Worm (Caenorhabditis elegans): ENCODE data around the gene fbxc-33.

The fbxc-33 gene

DNA sequence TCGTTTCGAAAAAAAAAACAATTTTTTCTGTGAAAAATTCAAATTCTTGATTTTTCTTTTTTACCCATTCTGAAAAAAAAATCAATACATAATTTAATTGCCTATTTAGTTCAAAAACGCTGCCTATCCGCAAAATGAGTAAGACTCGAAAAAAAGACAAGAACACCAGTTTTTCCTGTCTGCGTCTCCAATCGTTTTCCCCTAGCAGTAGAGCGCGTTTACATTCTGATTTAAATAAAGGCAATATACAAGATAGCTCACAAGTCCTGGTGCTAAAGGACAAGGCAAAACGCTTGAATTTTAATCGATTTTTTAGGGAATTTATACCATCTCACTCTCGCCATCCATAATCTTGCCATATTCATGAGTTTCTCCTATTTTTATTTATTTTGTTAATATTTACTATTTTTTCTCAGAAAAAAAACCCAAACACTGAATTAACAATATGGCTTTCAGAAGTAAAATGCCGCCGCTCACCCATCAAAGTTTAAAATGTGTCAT, at the start of gene fbxc-33:
Gene fbxc-33 (plus strand): TSS at position 451 of the 501 bp plus-strand sequence.
- no peak for TF ChIP-seq unc-62 (GFP tag; optimal IDR thresholded peaks at IDR 0.05)

DNA sequence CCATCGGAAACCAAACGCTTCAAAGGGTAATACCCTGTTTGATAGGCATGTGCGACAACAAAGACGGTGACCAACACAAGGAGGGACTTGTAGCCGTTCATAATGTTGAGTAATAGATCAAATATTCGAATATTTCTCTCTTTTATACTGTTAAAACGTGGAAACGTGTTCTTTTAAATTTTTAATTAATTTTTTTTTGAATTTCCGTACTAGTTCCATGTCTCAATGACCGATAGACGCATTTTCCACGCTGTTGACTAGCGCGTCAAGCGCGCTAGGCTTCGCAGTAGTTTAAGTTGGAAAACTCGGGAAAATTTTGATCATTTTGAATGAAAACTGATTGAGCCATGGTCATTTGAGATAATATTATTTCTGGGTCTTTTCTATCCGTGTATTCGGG, 46.7 kb upstream of the fbxc-33 start, which contains the start of gene Y46B2A.3:
Gene Y46B2A.3 (minus strand): TSS at position 101 of the 400 bp plus-strand sequence.
- TF ChIP-seq unc-62 (GFP tag; optimal IDR thresholded peaks at IDR 0.05) = no peak

DNA sequence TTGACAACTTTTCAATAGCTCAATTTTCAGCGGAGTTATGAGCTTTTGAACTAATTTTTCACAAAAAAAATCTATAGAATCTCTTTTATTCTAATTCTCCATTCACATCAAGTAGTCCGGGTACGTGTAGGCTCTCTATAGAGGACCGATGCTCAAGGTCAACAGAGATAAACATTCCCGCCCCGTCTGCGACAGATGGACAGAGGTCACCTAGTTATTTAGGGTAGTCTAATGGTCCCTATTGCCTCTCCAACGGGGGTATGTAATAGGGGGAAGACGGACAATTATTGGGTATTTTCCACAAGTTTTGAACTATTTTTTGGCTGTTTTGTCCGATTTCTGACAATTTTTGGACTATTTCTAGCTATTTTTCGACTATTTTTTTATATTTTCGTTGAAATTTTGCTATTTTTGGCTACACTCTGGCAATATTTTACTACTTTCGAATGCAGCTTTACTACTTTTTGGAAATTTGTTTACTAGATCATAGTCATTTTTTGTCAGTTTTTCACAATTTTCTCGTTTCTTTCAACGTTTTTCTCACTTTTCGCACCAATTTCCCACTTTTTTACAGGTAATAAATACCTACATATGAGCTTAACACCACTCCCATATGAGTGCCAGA, 45.1 kb upstream of the fbxc-33 start, which contains the start of gene fbxc-51:
Gene fbxc-51 (plus strand): TSS at position 575 of the 625 bp plus-strand sequence.
- TF ChIP-seq unc-62 (GFP tag; optimal IDR thresholded peaks at IDR 0.05) = no peak

DNA sequence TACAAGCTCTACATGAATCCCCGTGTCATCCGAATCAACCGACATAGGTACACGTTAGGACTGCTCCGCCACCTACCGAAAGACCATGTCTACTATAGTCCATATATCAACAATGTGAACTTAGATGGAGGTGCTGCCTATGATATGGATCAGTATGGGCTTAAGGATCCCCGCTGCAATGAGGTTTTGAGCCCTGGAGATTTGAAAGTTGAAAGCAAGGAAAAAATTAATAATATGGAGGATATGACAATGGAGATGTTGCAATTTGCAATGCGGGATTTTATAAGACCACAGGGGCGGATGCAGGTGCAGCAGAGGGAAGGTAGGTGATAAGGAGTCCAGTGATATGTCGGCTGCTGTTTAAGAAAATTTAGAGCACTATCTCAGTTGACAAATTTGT, 44.2 kb upstream of the fbxc-33 start:
- TF ChIP-seq unc-62 (GFP tag; optimal IDR thresholded peaks at IDR 0.05) = no peak

DNA sequence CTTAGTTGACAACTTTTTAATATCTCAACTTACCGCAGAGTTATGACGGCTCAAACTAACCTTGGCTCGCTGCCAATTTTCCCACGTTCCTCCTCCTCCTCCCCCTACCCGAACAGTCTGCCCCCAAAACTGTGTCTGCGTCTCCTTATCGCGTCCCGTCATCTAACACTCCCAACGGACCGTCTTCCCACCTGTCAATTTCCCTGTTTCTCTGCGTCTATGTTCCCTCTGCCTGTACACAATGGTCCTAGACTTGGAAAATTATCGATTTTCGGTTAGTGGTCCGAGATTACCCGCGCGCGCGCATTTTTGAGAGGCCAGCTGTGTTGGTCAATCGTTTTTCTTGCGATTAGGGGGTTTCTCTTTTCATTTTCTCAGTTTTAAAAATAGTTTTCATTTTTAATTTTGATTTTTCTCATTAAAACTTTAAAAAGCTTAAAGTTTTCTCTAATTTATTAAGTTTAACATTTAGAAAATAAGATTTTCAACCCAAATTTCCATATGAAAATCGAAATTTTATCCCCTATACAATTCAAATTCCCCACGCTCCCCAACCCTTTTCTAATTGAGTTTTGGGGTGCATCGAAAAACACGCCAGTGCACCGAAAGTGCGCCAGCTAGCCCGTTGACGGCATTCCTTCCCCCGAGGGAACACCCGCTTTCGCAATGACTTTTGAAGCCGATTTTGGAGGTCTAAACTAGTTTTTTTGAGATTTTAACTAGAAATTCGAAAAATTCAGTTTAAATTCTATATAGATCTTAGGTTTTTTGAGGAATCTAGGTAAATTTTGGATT, 40.3 kb upstream of the fbxc-33 start, which contains the start of gene alg-2:
Gene alg-2 (plus strand): TSS at position 220 of the 795 bp plus-strand sequence.
- TF ChIP-seq unc-62 (GFP tag; optimal IDR thresholded peaks at IDR 0.05) = no peak

DNA sequence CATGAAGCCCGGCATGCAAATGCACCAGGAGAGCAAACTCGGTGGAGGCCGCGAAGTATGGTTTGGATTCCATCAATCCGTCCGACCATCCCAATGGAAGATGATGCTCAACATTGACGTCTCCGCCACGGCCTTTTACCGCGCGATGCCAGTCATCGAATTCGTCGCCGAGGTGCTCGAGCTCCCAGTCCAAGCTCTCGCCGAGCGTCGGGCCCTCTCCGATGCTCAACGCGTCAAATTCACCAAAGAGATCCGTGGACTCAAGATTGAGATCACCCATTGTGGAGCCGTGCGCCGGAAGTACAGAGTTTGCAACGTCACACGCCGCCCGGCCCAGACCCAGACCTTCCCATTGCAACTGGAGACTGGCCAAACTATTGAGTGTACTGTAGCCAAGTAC, 37.7 kb upstream of the fbxc-33 start:
- no peak for TF ChIP-seq unc-62 (GFP tag; optimal IDR thresholded peaks at IDR 0.05)

DNA sequence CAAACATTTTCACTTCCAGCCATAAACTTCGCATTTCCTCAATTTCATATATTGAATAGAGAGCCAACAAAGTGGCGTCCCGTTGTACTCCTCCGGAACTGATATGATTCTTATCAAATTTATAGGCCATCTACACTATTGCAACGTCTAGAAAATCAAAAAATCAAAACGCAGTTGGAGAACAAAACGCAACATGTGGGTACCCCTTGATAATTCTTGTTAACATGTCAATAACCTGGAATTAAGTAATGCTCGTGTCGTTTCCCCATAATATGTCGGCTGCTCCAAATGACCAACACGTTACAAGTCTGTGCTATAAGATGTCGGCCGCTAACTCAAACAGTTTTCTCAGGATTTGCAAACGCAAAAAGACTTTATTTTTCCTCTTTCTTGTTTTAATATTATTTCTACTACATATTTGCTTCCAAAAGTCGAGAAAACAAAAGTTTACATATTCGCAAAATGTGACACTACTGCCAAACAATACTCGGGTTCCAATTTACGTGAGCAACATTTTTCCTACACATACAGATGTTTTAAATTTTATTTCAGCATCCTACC, 32.7 kb upstream of the fbxc-33 start:
- no peak for TF ChIP-seq unc-62 (GFP tag; optimal IDR thresholded peaks at IDR 0.05)

DNA sequence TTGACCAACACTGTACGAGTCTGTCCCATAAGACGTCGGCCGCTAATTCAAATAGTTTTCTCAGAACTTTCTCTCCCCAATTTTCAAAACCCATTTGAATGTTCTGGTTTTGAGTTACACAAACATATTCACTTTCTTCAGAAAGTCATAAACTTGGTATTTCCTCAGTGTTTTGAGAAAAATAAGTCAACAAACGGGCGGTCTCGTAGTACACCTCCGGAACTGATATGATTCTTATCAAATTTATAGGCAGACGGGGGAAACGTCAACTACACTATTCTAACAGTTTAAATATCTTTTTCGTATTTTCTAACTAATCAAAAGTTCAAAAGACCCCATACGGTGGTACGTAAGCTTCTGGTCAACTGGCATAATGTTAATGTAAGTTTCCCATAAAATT, 29.3 kb upstream of the fbxc-33 start:
- TF ChIP-seq unc-62 (GFP tag; optimal IDR thresholded peaks at IDR 0.05) = no peak

DNA sequence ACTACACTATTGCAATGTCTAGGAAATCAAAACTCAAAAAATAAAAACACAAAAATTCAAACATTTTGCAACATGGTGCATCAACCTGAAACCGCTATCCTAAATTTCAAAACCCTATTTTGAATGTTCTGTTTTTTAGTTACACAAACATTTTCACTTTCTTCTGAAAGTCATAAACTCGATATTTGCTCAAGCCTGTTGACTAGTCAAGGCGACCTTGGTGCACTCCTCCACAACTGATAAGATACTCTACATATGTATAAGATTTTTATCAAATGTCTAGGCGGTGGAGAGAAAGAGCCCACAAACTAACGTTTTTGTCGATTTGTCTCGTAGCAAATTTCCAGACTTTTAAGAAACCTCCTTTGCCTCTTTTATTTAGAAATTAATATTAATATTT, 25.4 kb upstream of the fbxc-33 start, which contains the start of gene T07D3.4:
Gene T07D3.4 (plus strand): TSS at position 286 of the 400 bp plus-strand sequence.
- TF ChIP-seq unc-62 (GFP tag; optimal IDR thresholded peaks at IDR 0.05) = no peak

DNA sequence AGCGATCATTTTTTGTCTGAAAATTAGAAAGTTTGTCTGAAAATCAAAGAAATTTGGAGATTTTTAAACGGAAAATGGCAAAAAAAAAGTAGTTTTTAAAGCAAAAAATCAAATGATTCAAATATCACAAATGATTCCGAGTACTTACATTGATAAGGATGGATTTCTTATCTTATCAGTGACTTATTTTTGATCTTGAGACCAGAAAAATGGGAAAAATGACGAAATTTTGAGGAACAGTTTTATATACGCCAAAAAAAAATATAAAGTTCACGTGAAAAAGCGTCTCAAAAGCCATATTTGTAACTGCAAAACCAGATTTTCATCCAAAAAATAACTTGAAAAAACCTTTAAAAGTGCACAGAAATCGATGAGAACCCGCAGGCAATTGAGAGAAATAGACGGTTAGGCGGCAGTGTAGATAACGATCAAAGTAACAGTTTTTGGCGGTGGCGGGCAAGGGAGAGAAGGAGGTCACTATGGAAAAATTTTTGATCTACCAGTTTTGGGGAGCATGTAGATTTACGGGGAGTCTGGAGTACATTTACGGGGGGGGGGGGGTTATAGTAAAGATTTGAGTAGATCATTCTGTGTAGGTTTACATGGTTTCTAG, 12.6 kb upstream of the fbxc-33 start, which contains the start of gene T07D3.9:
Gene T07D3.9 (minus strand): TSS at position 194 of the 613 bp plus-strand sequence.
- no peak for TF ChIP-seq unc-62 (GFP tag; optimal IDR thresholded peaks at IDR 0.05)

DNA sequence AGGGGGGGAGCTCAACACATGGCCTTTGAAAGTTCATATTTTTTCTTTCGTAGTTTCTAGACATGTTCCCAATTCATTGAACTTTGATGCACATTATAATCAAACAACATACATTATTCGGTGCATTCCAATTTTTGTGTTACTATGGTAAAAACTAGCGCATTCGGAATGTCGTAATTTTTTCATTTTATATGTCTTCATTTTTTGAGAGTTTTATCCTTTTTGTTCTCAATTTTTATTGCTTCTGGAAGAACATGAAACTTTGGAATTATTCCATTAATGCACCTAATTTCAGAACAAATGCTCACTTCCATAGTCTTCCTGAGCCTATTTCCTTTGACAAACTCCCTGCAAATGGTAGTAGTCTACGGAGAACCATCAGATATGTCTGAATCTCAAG, 11.8 kb upstream of the fbxc-33 start, which contains the start of gene T07D3.2:
Gene T07D3.2 (plus strand): TSS at position 301 of the 400 bp plus-strand sequence.
- TF ChIP-seq unc-62 (GFP tag; optimal IDR thresholded peaks at IDR 0.05) = no peak

DNA sequence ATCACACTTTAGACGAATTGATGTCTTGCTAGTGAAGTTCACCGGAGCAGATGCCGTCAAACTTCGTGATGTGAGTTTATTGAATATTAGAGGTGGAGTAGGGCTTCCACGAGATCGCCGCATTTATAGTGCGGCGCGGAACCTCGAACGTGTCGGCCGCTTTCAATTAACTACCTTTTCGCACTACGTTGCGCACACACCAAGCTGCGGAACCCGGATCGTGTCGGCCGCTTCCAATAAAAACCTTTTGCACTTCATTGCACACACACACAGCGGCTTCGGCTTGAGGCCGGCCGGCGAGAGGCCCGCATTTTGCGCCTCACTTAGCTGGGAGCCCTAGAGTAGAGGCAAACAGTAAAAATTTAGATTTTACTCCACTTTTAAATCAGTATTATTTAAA, 8.1 kb upstream of the fbxc-33 start:
- no peak for TF ChIP-seq unc-62 (GFP tag; optimal IDR thresholded peaks at IDR 0.05)

DNA sequence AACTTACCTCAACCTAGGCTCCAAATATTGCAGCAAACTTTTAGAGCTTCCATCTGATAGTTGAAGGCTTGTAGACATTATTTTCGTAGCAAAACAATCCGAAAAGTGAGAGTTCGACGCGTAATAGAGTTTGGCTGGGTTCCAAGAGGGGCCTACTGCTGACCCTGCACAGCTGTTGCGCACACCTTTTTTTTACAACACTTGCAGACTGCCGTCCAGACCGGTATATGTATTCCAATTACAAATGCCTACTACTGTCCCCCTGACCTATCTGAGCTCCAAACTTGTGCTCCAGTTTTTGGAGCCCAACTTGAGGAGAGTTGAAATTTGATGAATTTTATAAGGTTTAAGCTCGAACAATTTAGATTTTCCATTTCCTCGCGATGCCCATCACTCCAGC, 3.9 kb upstream of the fbxc-33 start, which contains the start of the genes fbxc-24 and fbxc-27:
Gene fbxc-24 (minus strand): TSS at position 101 of the 400 bp plus-strand sequence.
Gene fbxc-27 (plus strand): TSS at position 216 of the 400 bp plus-strand sequence.
- no peak for TF ChIP-seq unc-62 (GFP tag; optimal IDR thresholded peaks at IDR 0.05)

DNA sequence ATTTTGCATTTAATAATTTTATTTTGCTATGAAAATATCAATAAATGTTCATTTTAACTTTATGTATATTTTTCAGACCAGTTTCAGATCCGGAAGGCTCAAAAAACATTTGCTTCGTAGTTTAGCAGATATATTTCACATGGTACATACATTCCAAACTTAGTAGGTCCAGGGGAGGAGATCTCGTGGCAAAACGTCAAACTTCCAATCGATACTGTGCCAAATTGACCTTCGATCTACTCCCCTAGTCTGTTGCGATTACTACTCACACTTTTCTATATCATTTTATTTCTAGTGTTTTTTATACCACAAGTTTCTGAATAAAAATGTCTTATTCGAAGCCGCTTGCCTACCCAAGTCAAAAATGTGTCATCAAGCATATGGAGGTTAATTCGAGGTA, 1.8 kb upstream of the fbxc-33 start, which contains the start of gene fbxc-31:
Gene fbxc-31 (plus strand): TSS at position 301 of the 400 bp plus-strand sequence.
- TF ChIP-seq unc-62 (GFP tag; optimal IDR thresholded peaks at IDR 0.05) = no peak

DNA sequence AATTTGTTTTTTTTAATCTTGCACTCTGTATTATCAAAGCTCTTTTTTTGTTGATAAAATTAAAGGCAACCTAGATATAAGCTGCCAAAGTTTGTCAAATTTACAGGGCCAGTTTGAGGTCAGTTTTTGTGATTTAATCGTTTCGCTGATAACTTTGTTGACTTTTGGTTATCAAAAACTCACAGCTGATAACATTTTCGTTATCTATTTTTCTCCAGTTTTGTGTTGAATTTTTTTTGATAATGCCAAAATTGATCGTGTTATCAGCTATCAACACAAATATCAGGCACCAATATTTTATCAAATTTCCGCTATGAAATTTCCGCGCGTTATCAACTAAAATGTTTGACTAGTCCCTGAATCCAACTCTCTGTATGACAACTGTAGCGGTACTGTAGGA, 1.7 kb downstream of the fbxc-33 start:
- no peak for TF ChIP-seq unc-62 (GFP tag; optimal IDR thresholded peaks at IDR 0.05)
